Worm (Caenorhabditis elegans) whole organism, L4 larva: ENCODE results near the gene str-182.

ENCODE experiments used
- D1046.2 ChIP-seq: fragments of 200-800 bp; sonication (Bioruptor generic); IDR thresholded peaks from 2 replicates; pipeline ENCODE4 v1.3.6; 2022; ENCODE audit warnings: missing genetic modification characterization, missing compliant biosample characterization
- F10B5.3 ChIP-seq: sonication (generic microtip); optimal IDR thresholded peaks from 2 replicates; lab custom pipeline; 2016; ENCODE audit warnings: mild to moderate bottlenecking, missing genetic modification characterization, missing compliant biosample characterization
- F26F4.8 ChIP-seq: fragments of 200-800 bp; sonication (Bioruptor generic); conservative IDR thresholded peaks from 2 replicates; pipeline ENCODE4 v1.3.6; 2022; ENCODE audit warnings: missing genetic modification characterization, missing compliant biosample characterization
- F44E2.7 ChIP-seq: fragments of 200-800 bp; sonication (Bioruptor generic); IDR thresholded peaks from 2 replicates; pipeline ENCODE4 v2.1.2; 2022; ENCODE audit warnings: missing genetic modification characterization, missing compliant biosample characterization
- T20F7.1 ChIP-seq: fragments of 200-800 bp; sonication (Bioruptor generic); optimal IDR thresholded peaks from 2 replicates; lab custom pipeline; 2018; ENCODE audit warnings: mild to moderate bottlenecking, missing genetic modification characterization, missing compliant biosample characterization
- Y105C5A.15 ChIP-seq: fragments of 200-800 bp; sonication (Bioruptor generic); IDR thresholded peaks from 2 replicates; pipeline ENCODE4 v1.3.6; 2022; ENCODE audit warnings: missing genetic modification characterization, missing compliant biosample characterization
- ZK337.2 ChIP-seq: fragments of 200-800 bp; sonication (Bioruptor generic); IDR thresholded peaks from 2 replicates; pipeline ENCODE4 v1.3.6; 2022; ENCODE audit warnings: missing genetic modification reagents, missing genetic modification characterization, missing compliant biosample characterization
- arid-1 ChIP-seq: fragments of 200-800 bp; sonication (Bioruptor generic); conservative IDR thresholded peaks from 2 replicates; pipeline ENCODE4 v1.3.6; 2022; ENCODE audit warnings: missing genetic modification reagents, missing genetic modification characterization, missing compliant biosample characterization
- attf-4 ChIP-seq: sonication (generic microtip); optimal IDR thresholded peaks from 3 replicates; lab custom pipeline; 2017; ENCODE audit warnings: missing biosample characterization, missing genetic modification characterization
- ceh-20 ChIP-seq: fragments of 200-800 bp; sonication (Bioruptor generic); IDR thresholded peaks from 2 replicates; pipeline ENCODE4 v1.3.6; 2022; ENCODE audit warnings: missing genetic modification reagents, missing genetic modification characterization, missing compliant biosample characterization
- ceh-32 ChIP-seq: sonication (generic microtip); optimal IDR thresholded peaks from 2 replicates; lab custom pipeline; 2016; ENCODE audit warnings: mild to moderate bottlenecking, missing genetic modification characterization, missing compliant biosample characterization; ENCODE audit not compliant: poor library complexity
- ceh-62 ChIP-seq: sonication (generic microtip); optimal IDR thresholded peaks from 2 replicates; lab custom pipeline; 2017; ENCODE audit warnings: missing biosample characterization, missing genetic modification characterization
- ceh-82 ChIP-seq: sonication (generic microtip); optimal IDR thresholded peaks from 2 replicates; lab custom pipeline; 2017; ENCODE audit warnings: missing biosample characterization, missing genetic modification characterization
- cey-2 ChIP-seq: sonication (generic microtip); optimal IDR thresholded peaks from 3 replicates; lab custom pipeline; 2017; ENCODE audit warnings: missing genetic modification characterization, mild to moderate bottlenecking, missing compliant biosample characterization, antibody characterized with exemption, borderline replicate concordance; ENCODE audit not compliant: insufficient read depth
- daf-12 ChIP-seq: fragments of 150-350 bp; optimal IDR thresholded peaks from 2 replicates; lab custom pipeline; 2014; ENCODE audit warnings: missing biosample characterization, missing genetic modification reagents, missing genetic modification characterization
- daf-16 ChIP-seq, 3 experiments: sonication (generic microtip); optimal IDR thresholded peaks; 2 replicates each; lab custom pipeline; 2016 to 2017; ENCODE audit warnings: missing genetic modification characterization in 3 of 3, missing genetic modification reagents in 3 of 3, mild to moderate bottlenecking in 2 of 3, missing compliant biosample characterization in 2 of 3, missing biosample characterization in 1 of 3, moderate library complexity in 1 of 3
- dmd-6 ChIP-seq: fragments of 200-800 bp; sonication (Bioruptor generic); IDR thresholded peaks from 2 replicates; pipeline ENCODE4 v1.3.6; 2022; ENCODE audit warnings: missing genetic modification reagents, missing genetic modification characterization, missing compliant biosample characterization
- dmd-8 ChIP-seq: fragments of 200-800 bp; sonication (Bioruptor generic); IDR thresholded peaks from 2 replicates; pipeline ENCODE4 v1.3.6; 2022; ENCODE audit warnings: missing genetic modification characterization, missing compliant biosample characterization
- duxl-1 ChIP-seq: sonication (generic microtip); optimal IDR thresholded peaks from 2 replicates; lab custom pipeline; 2016; ENCODE audit warnings: mild to moderate bottlenecking, missing genetic modification characterization, moderate library complexity, missing compliant biosample characterization; ENCODE audit not compliant: poor library complexity
- dve-1 ChIP-seq: sonication (generic microtip); optimal IDR thresholded peaks from 2 replicates; lab custom pipeline; 2017; ENCODE audit warnings: antibody characterized with exemption, mild to moderate bottlenecking, missing genetic modification characterization, missing compliant biosample characterization; ENCODE audit not compliant: insufficient read depth
- fkh-10 ChIP-seq: fragments of 150-350 bp; optimal IDR thresholded peaks from 2 replicates; lab custom pipeline; 2014; ENCODE audit warnings: missing biosample characterization, missing genetic modification reagents, missing genetic modification characterization
- fos-1 ChIP-seq: fragments of 150-350 bp; optimal IDR thresholded peaks from 2 replicates; lab custom pipeline; 2014; ENCODE audit warnings: missing biosample characterization, missing genetic modification characterization
- hif-1 ChIP-seq, 2 experiments: sonication (generic microtip); optimal IDR thresholded peaks; 2 replicates each; lab custom pipeline; 2016 to 2017; ENCODE audit warnings: missing compliant biosample characterization in 2 of 2, missing genetic modification characterization in 2 of 2, missing genetic modification reagents in 2 of 2, missing genotype in 2 of 2, mild to moderate bottlenecking in 1 of 2
- hlh-11 ChIP-seq: fragments of 200-800 bp; sonication (Bioruptor generic); optimal IDR thresholded peaks from 2 replicates; lab custom pipeline; 2018; ENCODE audit warnings: mild to moderate bottlenecking, missing genetic modification characterization, missing compliant biosample characterization
- hmg-1.1 ChIP-seq: fragments of 200-800 bp; sonication (Bioruptor generic); IDR thresholded peaks from 2 replicates; pipeline ENCODE4 v1.3.6; 2022; ENCODE audit warnings: missing genetic modification reagents, missing genetic modification characterization, missing compliant biosample characterization
- lim-7 ChIP-seq: fragments of 200-800 bp; sonication (Bioruptor generic); IDR thresholded peaks from 2 replicates; pipeline ENCODE4 v1.3.6; 2022; ENCODE audit warnings: missing genetic modification characterization, missing compliant biosample characterization
- lin-1 ChIP-seq: fragments of 200-800 bp; sonication (Bioruptor generic); IDR thresholded peaks from 2 replicates; pipeline ENCODE4 v1.3.6; 2022; ENCODE audit warnings: missing genetic modification reagents, missing genetic modification characterization, missing compliant biosample characterization
- lin-13 ChIP-seq: fragments of 150-350 bp; optimal IDR thresholded peaks from 2 replicates; lab custom pipeline; 2014; ENCODE audit warnings: missing biosample characterization, missing genetic modification reagents, missing genetic modification characterization
- lin-29 ChIP-seq: fragments of 200-800 bp; sonication (Bioruptor generic); IDR thresholded peaks from 2 replicates; pipeline ENCODE4 v1.3.6; 2022; ENCODE audit warnings: missing genetic modification reagents, missing genetic modification characterization, missing compliant biosample characterization
- lir-3 ChIP-seq: sonication (generic microtip); optimal IDR thresholded peaks from 2 replicates; lab custom pipeline; 2016; ENCODE audit warnings: mild to moderate bottlenecking, missing genetic modification characterization, missing compliant biosample characterization
- mep-1 ChIP-seq: fragments of 150-350 bp; sonication (generic microtip); optimal IDR thresholded peaks from 3 replicates; lab custom pipeline; 2014; ENCODE audit warnings: missing biosample characterization, missing genetic modification characterization
- mes-2 ChIP-seq: sonication (generic microtip); optimal IDR thresholded peaks from 2 replicates; lab custom pipeline; 2016; ENCODE audit warnings: missing genotype, mild to moderate bottlenecking, missing genetic modification characterization, missing compliant biosample characterization; ENCODE audit not compliant: poor library complexity, severe bottlenecking
- nhr-102 ChIP-seq: sonication (generic microtip); optimal IDR thresholded peaks from 2 replicates; lab custom pipeline; 2016; ENCODE audit warnings: mild to moderate bottlenecking, missing genetic modification characterization, moderate library complexity, missing compliant biosample characterization
- nhr-237 ChIP-seq: sonication (generic microtip); optimal IDR thresholded peaks from 2 replicates; lab custom pipeline; 2017; ENCODE audit warnings: missing biosample characterization, missing genetic modification characterization
- nhr-28 ChIP-seq: fragments of 150-350 bp; optimal IDR thresholded peaks from 2 replicates; lab custom pipeline; 2014; ENCODE audit warnings: missing biosample characterization, missing genetic modification characterization
- nhr-77 ChIP-seq: fragments of 150-350 bp; optimal IDR thresholded peaks from 2 replicates; lab custom pipeline; 2014; ENCODE audit warnings: missing biosample characterization, missing genetic modification characterization
- php-3 ChIP-seq: fragments of 200-800 bp; sonication (Bioruptor generic); IDR thresholded peaks from 2 replicates; pipeline ENCODE4 v1.3.6; 2022; ENCODE audit warnings: missing genetic modification reagents, missing genetic modification characterization, missing compliant biosample characterization
- pqm-1 ChIP-seq: sonication (generic microtip); optimal IDR thresholded peaks from 2 replicates; lab custom pipeline; 2017; ENCODE audit warnings: missing biosample characterization, missing genetic modification characterization
- rbr-2 ChIP-seq: sonication (generic microtip); optimal IDR thresholded peaks from 2 replicates; lab custom pipeline; 2016; ENCODE audit warnings: missing genotype, missing genetic modification characterization, missing compliant biosample characterization
- set-16 ChIP-seq: fragments of 200-800 bp; sonication (Bioruptor generic); IDR thresholded peaks from 2 replicates; pipeline ENCODE4 v1.3.6; 2022; ENCODE audit warnings: missing genetic modification reagents, missing genetic modification characterization, missing compliant biosample characterization
- skn-1 ChIP-seq: fragments of 150-350 bp; optimal IDR thresholded peaks from 2 replicates; lab custom pipeline; 2014; ENCODE audit warnings: missing biosample characterization, missing genetic modification characterization
- snpc-1.2 ChIP-seq: fragments of 200-800 bp; sonication (Bioruptor generic); IDR thresholded peaks from 2 replicates; pipeline ENCODE4 v1.3.6; 2022; ENCODE audit warnings: missing genetic modification reagents, missing genetic modification characterization, missing compliant biosample characterization
- snpc-4 ChIP-seq: fragments of 150-350 bp; optimal IDR thresholded peaks from 2 replicates; lab custom pipeline; 2014; ENCODE audit warnings: missing biosample characterization, missing genetic modification characterization
- zfp-3 ChIP-seq: fragments of 200-800 bp; sonication (Bioruptor generic); conservative IDR thresholded peaks from 2 replicates; pipeline ENCODE4 v1.3.6; 2022; ENCODE audit warnings: missing genetic modification reagents, missing genetic modification characterization, missing compliant biosample characterization
- zip-2 ChIP-seq: fragments of 150-350 bp; optimal IDR thresholded peaks from 2 replicates; lab custom pipeline; 2014; ENCODE audit warnings: missing biosample characterization, missing genetic modification characterization

str-182 gene

ce11 chrV:10281374-10281773 lies 48.1 kb upstream of the str-182 start, which contains the start of gene lys-2 (continued):
- TF ChIP-seq daf-16 (GFP tag; optimal IDR thresholded peaks at IDR 0.05; lab: Kevin White, UChicago) (no peak), daf-16 (tag; optimal IDR thresholded peaks at IDR 0.05; lab: Kevin White, UChicago) (peak; percentile 94), lin-29 (no peak), fos-1 (no peak), arid-1 (GFP tag; lab: Robert Waterston, UW) (no peak), dmd-8 (GFP tag; lab: Robert Waterston, UW) (no peak), skn-1 (tag; lab: Kevin White, UChicago) (no peak), ceh-32 (tag; lab: Kevin White, UChicago) (no peak), snpc-1.2 (no peak), attf-4 (tag; lab: Kevin White, UChicago) (no peak), set-16 (GFP tag; lab: Robert Waterston, UW) (no peak), Y105C5A.15 (GFP tag; lab: Robert Waterston, UW) (no peak), ZK337.2 (GFP tag; lab: Robert Waterston, UW) (no peak), nhr-237 (tag; lab: Kevin White, UChicago) (no peak), F44E2.7 (GFP tag; lab: Robert Waterston, UW) (no peak), snpc-4 (no peak), nhr-77 (tag; lab: Kevin White, UChicago) (no peak), lir-3 (no peak), fkh-10 (no peak), lim-7 (GFP tag; lab: Robert Waterston, UW) (no peak), nhr-102 (no peak)

ce11 chrV:10280112-10280511 lies 46.9 kb upstream of the str-182 start:
- TF ChIP-seq snpc-4 (no peak), zip-2 (no peak), nhr-28 (tag; lab: Kevin White, UChicago) (peak; percentile 70), ceh-62 (tag; lab: Kevin White, UChicago) (no peak), daf-16 (GFP tag; optimal IDR thresholded peaks at IDR 0.05; lab: Kevin White, UChicago) (no peak), daf-16 (tag; optimal IDR thresholded peaks at IDR 0.05; lab: Kevin White, UChicago) (peak; percentile 88), hlh-11 (tag; lab: Kevin White, UChicago) (peak; percentile 46), dve-1 (tag; lab: Kevin White, UChicago) (peak; percentile 83), cey-2 (tag; lab: Kevin White, UChicago) (no peak), dmd-6 (GFP tag; lab: Robert Waterston, UW) (peak; percentile 63), D1046.2 (GFP tag; lab: Robert Waterston, UW) (no peak), hif-1 (tag; optimal IDR thresholded peaks at IDR 0.05; lab: Kevin White, UChicago) (peak in 1 of 2 experiments; percentile 18), php-3 (GFP tag; lab: Robert Waterston, UW) (peak; percentile 82), attf-4 (tag; lab: Kevin White, UChicago) (no peak), ceh-82 (tag; lab: Kevin White, UChicago) (no peak), nhr-77 (tag; lab: Kevin White, UChicago) (peak; percentile 28), pqm-1 (tag; lab: Kevin White, UChicago) (peak; percentile 69), duxl-1 (tag; lab: Kevin White, UChicago) (no peak), rbr-2 (tag; lab: Kevin White, UChicago) (no peak), mep-1 (tag; lab: Kevin White, UChicago) (no peak), nhr-102 (no peak)

ce11 chrV:10277579-10277978 lies 44.3 kb upstream of the str-182 start, which contains the start of gene lys-1:
lys-1 (plus strand) TSS chrV:10277904.
- TF ChIP-seq ceh-32 (tag; lab: Kevin White, UChicago) (no peak), attf-4 (tag; lab: Kevin White, UChicago) (no peak), T20F7.1 (GFP tag; lab: Kevin White, UChicago) (no peak), hlh-11 (tag; lab: Kevin White, UChicago) (peak; percentile 48), nhr-28 (tag; lab: Kevin White, UChicago) (peak; percentile 68), zfp-3 (GFP tag; lab: Robert Waterston, UW) (no peak), lin-13 (no peak), ceh-20 (GFP tag; lab: Robert Waterston, UW) (no peak), daf-16 (GFP tag; optimal IDR thresholded peaks at IDR 0.05; lab: Kevin White, UChicago) (no peak), daf-16 (tag; optimal IDR thresholded peaks at IDR 0.05; lab: Kevin White, UChicago) (peak; percentile 60), F10B5.3 (no peak), php-3 (GFP tag; lab: Robert Waterston, UW) (no peak), lim-7 (GFP tag; lab: Robert Waterston, UW) (no peak), dmd-6 (GFP tag; lab: Robert Waterston, UW) (peak; percentile 55), lin-1 (no peak), mes-2 (tag; lab: Kevin White, UChicago) (no peak), dve-1 (tag; lab: Kevin White, UChicago) (peak; percentile 24), hmg-1.1 (GFP tag; lab: Robert Waterston, UW) (no peak), F26F4.8 (GFP tag; lab: Robert Waterston, UW) (no peak), daf-12 (tag; lab: Kevin White, UChicago) (no peak), snpc-1.2 (no peak), nhr-77 (tag; lab: Kevin White, UChicago) (peak; percentile 8), pqm-1 (tag; lab: Kevin White, UChicago) (peak; percentile 92)
